Fruit fly (Drosophila melanogaster) whole organism, embryonic: ENCODE measurements around the gene sage.

Experiments
- Ada2b ChIP-seq: fragments of 200-800 bp; sonication (Bioruptor generic); IDR thresholded peaks from 2 replicates; pipeline ENCODE4 v1.3.6; 2022; ENCODE audit warnings: missing biosample characterization, missing genetic modification characterization
- CG10959 ChIP-seq: fragments of 200-800 bp; sonication (Bioruptor generic); IDR thresholded peaks from 2 replicates; pipeline ENCODE4 v1.3.6; 2022; ENCODE audit warnings: missing biosample characterization, missing genetic modification characterization
- CG11695 ChIP-seq: fragments of 200-800 bp; sonication (Bioruptor generic); IDR thresholded peaks from 3 replicates; pipeline ENCODE4 v1.3.6; 2022; ENCODE audit warnings: missing biosample characterization, missing genetic modification characterization
- CG12219 ChIP-seq: fragments of 200-800 bp; sonication (Bioruptor generic); optimal IDR thresholded peaks from 3 replicates; lab custom pipeline; 2018; ENCODE audit warnings: missing biosample characterization, mild to moderate bottlenecking, missing genetic modification characterization
- CG12391 ChIP-seq: fragments of 200-800 bp; sonication (Bioruptor generic); optimal IDR thresholded peaks from 3 replicates; lab custom pipeline; 2018; ENCODE audit warnings: missing biosample characterization, mild to moderate bottlenecking, missing genetic modification characterization, moderate library complexity
- CG13424 ChIP-seq: fragments of 200-800 bp; sonication (Bioruptor generic); optimal IDR thresholded peaks from 2 replicates; lab custom pipeline; 2019; ENCODE audit warnings: missing biosample characterization, mild to moderate bottlenecking, missing genetic modification characterization, moderate library complexity
- CG14050 ChIP-seq: fragments of 200-800 bp; sonication (Bioruptor generic); IDR thresholded peaks from 3 replicates; pipeline ENCODE4 v1.3.6; 2022; ENCODE audit warnings: missing biosample characterization, missing genetic modification characterization
- CG14667 ChIP-seq: fragments of 200-800 bp; sonication (Bioruptor generic); IDR thresholded peaks from 2 replicates; pipeline ENCODE4 v1.3.6; 2022; ENCODE audit warnings: missing biosample characterization, missing genetic modification characterization
- CG15601 ChIP-seq: fragments of 200-800 bp; sonication (Bioruptor generic); optimal IDR thresholded peaks from 3 replicates; lab custom pipeline; 2019; ENCODE audit warnings: missing biosample characterization, mild to moderate bottlenecking, missing genetic modification characterization, moderate library complexity
- CG17359 ChIP-seq: fragments of 200-800 bp; sonication (Bioruptor generic); optimal IDR thresholded peaks from 3 replicates; lab custom pipeline; 2018; ENCODE audit warnings: missing biosample characterization, mild to moderate bottlenecking, missing genetic modification characterization, moderate library complexity
- CG2678 ChIP-seq: fragments of 200-800 bp; sonication (Bioruptor generic); optimal IDR thresholded peaks from 3 replicates; lab custom pipeline; 2019; ENCODE audit warnings: missing biosample characterization, mild to moderate bottlenecking, missing genetic modification characterization, moderate library complexity
- CG2875 ChIP-seq: fragments of 200-800 bp; sonication (Bioruptor generic); optimal IDR thresholded peaks from 2 replicates; lab custom pipeline; 2017; ENCODE audit warnings: missing biosample characterization, mild to moderate bottlenecking, missing genetic modification characterization, missing genetic modification reagents
- CG30403 ChIP-seq: fragments of 200-800 bp; sonication (Bioruptor generic); optimal IDR thresholded peaks from 3 replicates; lab custom pipeline; 2016; ENCODE audit warnings: missing biosample characterization, missing genetic modification characterization
- CG31224 ChIP-seq: fragments of 200-800 bp; sonication (Bioruptor generic); IDR thresholded peaks from 2 replicates; pipeline ENCODE4 v1.3.6; 2022; ENCODE audit warnings: missing biosample characterization, missing genetic modification characterization
- CG31365 ChIP-seq: fragments of 200-800 bp; sonication (Bioruptor generic); optimal IDR thresholded peaks from 2 replicates; lab custom pipeline; 2018; ENCODE audit warnings: missing biosample characterization, mild to moderate bottlenecking, missing genetic modification characterization
- CG4617 ChIP-seq: fragments of 200-800 bp; sonication (Bioruptor generic); optimal IDR thresholded peaks from 3 replicates; lab custom pipeline; 2016; ENCODE audit warnings: missing biosample characterization, missing genetic modification characterization, borderline replicate concordance
- CG6654 ChIP-seq: fragments of 200-800 bp; sonication (Bioruptor generic); optimal IDR thresholded peaks from 2 replicates; lab custom pipeline; 2017; ENCODE audit warnings: missing biosample characterization, mild to moderate bottlenecking, missing genetic modification characterization
- CG7357 ChIP-seq: fragments of 200-800 bp; sonication (Bioruptor generic); IDR thresholded peaks from 3 replicates; pipeline ENCODE4 v1.3.6; 2022; ENCODE audit warnings: missing biosample characterization, missing genetic modification characterization
- CG9215 ChIP-seq: fragments of 200-800 bp; sonication (Bioruptor generic); IDR thresholded peaks from 2 replicates; pipeline ENCODE4 v1.3.6; 2022; ENCODE audit warnings: missing biosample characterization, missing genetic modification characterization
- D19B ChIP-seq: fragments of 200-800 bp; sonication (Bioruptor generic); optimal IDR thresholded peaks from 2 replicates; lab custom pipeline; 2017; ENCODE audit warnings: missing biosample characterization, mild to moderate bottlenecking, missing genetic modification characterization
- Deaf1 ChIP-seq: fragments of 200-800 bp; optimal IDR thresholded peaks from 3 replicates; lab custom pipeline; 2019; ENCODE audit warnings: missing biosample characterization, mild to moderate bottlenecking, missing genetic modification characterization, moderate library complexity
- Fer2 ChIP-seq: fragments of 200-800 bp; sonication (Bioruptor generic); optimal IDR thresholded peaks from 2 replicates; lab custom pipeline; 2018; ENCODE audit warnings: missing biosample characterization, mild to moderate bottlenecking, missing genetic modification characterization, moderate library complexity
- Fer3 ChIP-seq: fragments of 200-800 bp; sonication (Bioruptor generic); optimal IDR thresholded peaks from 2 replicates; lab custom pipeline; 2018; ENCODE audit warnings: missing biosample characterization, mild to moderate bottlenecking, missing genetic modification characterization, moderate library complexity
- Hr51 ChIP-seq, 2 experiments: fragments of 200-800 bp; sonication (Bioruptor generic); optimal IDR thresholded peaks; 2 replicates in 1 of 2; 3 replicates in 1 of 2; lab custom pipeline; 2016 to 2018; ENCODE audit warnings: missing biosample characterization in 2 of 2, missing genetic modification characterization in 2 of 2, mild to moderate bottlenecking in 1 of 2, moderate library complexity in 1 of 2
- Sin3A ChIP-seq: fragments of >200 bp; optimal IDR thresholded peaks from 2 replicates; lab custom pipeline; 2018
- Ssrp ChIP-seq: fragments of 200-800 bp; sonication (Bioruptor generic); optimal IDR thresholded peaks from 2 replicates; lab custom pipeline; 2018; ENCODE audit warnings: missing biosample characterization, mild to moderate bottlenecking, missing genetic modification characterization, moderate library complexity
- bab2 ChIP-seq: fragments of 200-800 bp; sonication (Bioruptor generic); optimal IDR thresholded peaks from 2 replicates; lab custom pipeline; 2016; ENCODE audit warnings: missing biosample characterization, missing genetic modification characterization
- caup ChIP-seq: fragments of 200-800 bp; sonication (Bioruptor generic); optimal IDR thresholded peaks from 3 replicates; lab custom pipeline; 2017; ENCODE audit warnings: missing biosample characterization, mild to moderate bottlenecking, missing genetic modification characterization, moderate library complexity; ENCODE audit not compliant: severe bottlenecking
- chn ChIP-seq: fragments of 200-800 bp; sonication (Bioruptor generic); optimal IDR thresholded peaks from 2 replicates; lab custom pipeline; 2016; ENCODE audit warnings: missing biosample characterization, missing genetic modification characterization
- esg ChIP-seq: fragments of 200-800 bp; sonication (Bioruptor generic); conservative IDR thresholded peaks from 2 replicates; pipeline ENCODE4 v1.3.6; 2022; ENCODE audit warnings: missing biosample characterization, missing genetic modification characterization
- fru ChIP-seq: fragments of >200 bp; optimal IDR thresholded peaks from 2 replicates; lab custom pipeline; 2017
- gem ChIP-seq: fragments of 200-800 bp; sonication (Bioruptor generic); optimal IDR thresholded peaks from 2 replicates; lab custom pipeline; 2019; ENCODE audit warnings: missing biosample characterization, mild to moderate bottlenecking, missing genetic modification characterization, moderate library complexity
- lov ChIP-seq, 2 experiments: fragments of 200-800 bp in 1 of 2; fragments of >200 bp in 1 of 2; sonication (Bioruptor generic) in 1 of 2; IDR thresholded peaks in 1 of 2; optimal IDR thresholded peaks in 1 of 2; 2 replicates in 1 of 2; 3 replicates in 1 of 2; pipeline versions ENCODE4 v1.3.6 to Lab custom; 2017 to 2022; ENCODE audit warnings: missing biosample characterization in 1 of 2, missing genetic modification characterization in 1 of 2
- luna ChIP-seq: fragments of 200-800 bp; sonication (Bioruptor generic); optimal IDR thresholded peaks from 2 replicates; lab custom pipeline; 2016; ENCODE audit warnings: missing biosample characterization, missing genetic modification characterization
- maf-S ChIP-seq: fragments of 200-800 bp; sonication (Bioruptor generic); optimal IDR thresholded peaks from 2 replicates; lab custom pipeline; 2016; ENCODE audit warnings: missing biosample characterization, missing genetic modification characterization
- onecut ChIP-seq: fragments of 200-800 bp; sonication (Bioruptor generic); IDR thresholded peaks from 2 replicates; pipeline ENCODE4 v1.3.6; 2022; ENCODE audit warnings: missing biosample characterization, missing genetic modification characterization
- org-1 ChIP-seq: fragments of 200-800 bp; sonication (Bioruptor generic); optimal IDR thresholded peaks from 2 replicates; lab custom pipeline; 2017; ENCODE audit warnings: missing biosample characterization, missing genetic modification characterization
- prd ChIP-seq, 3 experiments: fragments of >200 bp in 2 of 3; fragments of 200-800 bp in 1 of 3; sonication (Bioruptor generic) in 1 of 3; optimal IDR thresholded peaks in 2 of 3; IDR thresholded peaks in 1 of 3; 2 replicates in 2 of 3; 3 replicates in 1 of 3; pipeline versions ENCODE4 v1.3.6 to Lab custom; 2017 to 2022; ENCODE audit warnings: missing biosample characterization in 1 of 3, missing genetic modification characterization in 1 of 3
- row ChIP-seq: fragments of 200-800 bp; sonication (Bioruptor generic); IDR thresholded peaks from 3 replicates; pipeline ENCODE4 v1.3.6; 2022; ENCODE audit warnings: missing biosample characterization, missing genetic modification characterization
- run ChIP-seq: fragments of 200-800 bp; sonication (Bioruptor generic); optimal IDR thresholded peaks from 3 replicates; lab custom pipeline; 2018; ENCODE audit warnings: missing biosample characterization, mild to moderate bottlenecking, missing genetic modification characterization
- sd ChIP-seq: fragments of 200-800 bp; sonication (Bioruptor generic); optimal IDR thresholded peaks from 3 replicates; lab custom pipeline; 2018; ENCODE audit warnings: missing biosample characterization, mild to moderate bottlenecking, missing genetic modification characterization, moderate library complexity
- so ChIP-seq: fragments of 200-800 bp; sonication (Bioruptor generic); IDR thresholded peaks from 3 replicates; pipeline ENCODE4 v1.3.6; 2022; ENCODE audit warnings: missing biosample characterization, missing genetic modification characterization
- tin ChIP-seq: fragments of 200-800 bp; sonication (Bioruptor generic); optimal IDR thresholded peaks from 3 replicates; lab custom pipeline; 2016; ENCODE audit warnings: missing biosample characterization, missing genetic modification characterization
- tll ChIP-seq, 2 experiments: fragments of 200-800 bp in 1 of 2; fragments of >200 bp in 1 of 2; sonication (Bioruptor generic) in 1 of 2; optimal IDR thresholded peaks; 2 replicates each; lab custom pipeline; 2017 to 2019; ENCODE audit warnings: missing biosample characterization in 2 of 2, missing genetic modification characterization in 2 of 2, mild to moderate bottlenecking in 1 of 2, moderate library complexity in 1 of 2
- trem ChIP-seq: fragments of 200-800 bp; optimal IDR thresholded peaks from 3 replicates; lab custom pipeline; 2019; ENCODE audit warnings: missing biosample characterization, mild to moderate bottlenecking, missing genetic modification characterization, moderate library complexity
- ttk ChIP-seq: fragments of 200-800 bp; sonication (Bioruptor generic); IDR thresholded peaks from 2 replicates; pipeline ENCODE4 v2.1.2; 2022; ENCODE audit warnings: missing biosample characterization, missing genetic modification characterization
- vnd ChIP-seq: fragments of 200-800 bp; sonication (Bioruptor generic); IDR thresholded peaks from 3 replicates; pipeline ENCODE4 v1.3.6; 2022; ENCODE audit warnings: missing biosample characterization, missing genetic modification characterization; ENCODE audit not compliant: partially characterized antibody
- zf30C ChIP-seq: fragments of 200-800 bp; sonication (Bioruptor generic); optimal IDR thresholded peaks from 3 replicates; lab custom pipeline; 2018; ENCODE audit warnings: missing biosample characterization, mild to moderate bottlenecking, missing genetic modification characterization

sage gene

DNA sequence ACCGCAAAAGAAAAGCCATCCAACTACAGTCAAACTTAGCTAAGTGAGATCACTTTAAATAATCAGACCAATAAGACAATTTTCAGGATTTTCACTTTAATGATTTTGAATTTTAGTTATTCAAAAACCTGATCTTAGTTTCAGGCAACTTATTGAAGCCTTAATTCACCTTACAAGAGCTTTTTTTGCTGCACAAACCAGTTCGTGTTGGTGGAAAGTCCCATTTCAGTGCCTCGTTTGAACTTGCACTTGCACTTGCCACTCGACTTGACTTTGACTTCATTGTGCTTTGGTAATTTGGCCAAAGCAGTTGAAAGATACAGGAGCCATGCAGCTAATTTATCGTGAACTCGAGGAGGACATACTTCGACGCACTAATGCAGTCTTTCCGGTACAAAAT lies 12.4 kb downstream of the sage start, which contains the start of gene St2:
St2 (plus strand) TSS at position 301 of the 400 bp plus-strand sequence.
- TF ChIP-seq Fer2 (no peak), sd (no peak), Fer3 (tag; lab: Kevin White, UChicago) (no peak), CG14667 (GFP tag; lab: Robert Waterston, UW) (no peak), CG13424 (no peak), CG31365 (tag; lab: Kevin White, UChicago) (no peak), run (tag; lab: Kevin White, UChicago) (no peak), CG7357 (no peak), CG15601 (tag; lab: Kevin White, UChicago) (no peak), D19B (GFP tag; lab: Kevin White, UChicago) (no peak), maf-S (GFP tag; lab: Kevin White, UChicago) (no peak), zf30C (GFP tag; lab: Kevin White, UChicago) (no peak), CG17359 (no peak), CG31224 (no peak)

DNA sequence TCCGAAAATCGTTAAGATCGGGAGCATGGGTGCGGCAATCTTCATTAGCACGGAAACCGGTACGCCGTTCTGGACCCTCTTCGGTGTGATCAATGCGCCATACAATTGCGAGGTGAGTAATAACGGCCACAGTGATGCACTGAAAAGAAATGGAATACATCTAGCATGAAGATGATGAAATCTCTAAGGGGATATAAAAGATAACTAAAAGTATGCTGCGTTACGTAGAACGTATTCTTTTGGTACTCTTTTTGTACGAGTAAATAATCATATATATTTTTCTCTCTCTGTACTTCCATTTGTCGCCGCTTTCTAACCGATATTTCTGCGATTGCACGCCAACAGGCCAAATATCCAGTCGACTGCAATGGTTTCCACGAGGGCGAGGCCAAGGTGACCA lies 13.1 kb downstream of the sage start:
- 0 out of 3 replicates have a peak, but pooled peaks have one; percentile 25 for TF ChIP-seq CG11695 (GFP tag; lab: Robert Waterston, UW)
- TF ChIP-seq chn = peak; percentile 11
- TF ChIP-seq Deaf1 (tag; lab: Kevin White, UChicago) = no peak
- TF ChIP-seq Hr51 (GFP tag; optimal IDR thresholded peaks at IDR 0.05; lab: Kevin White, UChicago) = no peak
- TF ChIP-seq trem (tag; lab: Kevin White, UChicago) = peak; percentile 6
- peak; percentile 27 for TF ChIP-seq CG2875
- TF ChIP-seq CG12391 (tag; lab: Kevin White, UChicago) = peak; percentile 14
- no peak for TF ChIP-seq luna
- peak; percentile 42 for TF ChIP-seq Ssrp (tag; lab: Kevin White, UChicago)
- no peak for TF ChIP-seq lov (optimal IDR thresholded peaks at IDR 0.05; lab: Kevin White, UChicago)
- peak; percentile 51; the same call in 1 of the 3 replicates for TF ChIP-seq lov (GFP tag; IDR thresholded peaks at IDR 0.05; lab: Robert Waterston, UW)
- TF ChIP-seq onecut (GFP tag; lab: Robert Waterston, UW) = no peak
- no peak for TF ChIP-seq prd (optimal IDR thresholded peaks at IDR 0.05; lab: Kevin White, UChicago)
- TF ChIP-seq prd (GFP tag; IDR thresholded peaks at IDR 0.05; lab: Robert Waterston, UW) = peak; percentile 66
- TF ChIP-seq tll (GFP tag; optimal IDR thresholded peaks at IDR 0.05; lab: Kevin White, UChicago) = no peak
- no peak for TF ChIP-seq CG2678 (tag; lab: Kevin White, UChicago)
- TF ChIP-seq esg (GFP tag; lab: Robert Waterston, UW) = peak; percentile 19; the same call in 1 of the 2 replicates
- TF ChIP-seq CG6654 = no peak
- no peak for TF ChIP-seq CG14050
- TF ChIP-seq CG17359 = peak; percentile 46
- TF ChIP-seq ttk = 0 out of 2 replicates have a peak, but pooled peaks have one; percentile 24
- peak; percentile 20 for TF ChIP-seq CG12219 (GFP tag; lab: Kevin White, UChicago)
- no peak for TF ChIP-seq bab2 (GFP tag; lab: Kevin White, UChicago)
- TF ChIP-seq org-1 = no peak
- TF ChIP-seq CG4617 (GFP tag; lab: Kevin White, UChicago) = no peak
- peak; percentile 53 for TF ChIP-seq row (GFP tag; lab: Robert Waterston, UW)
- peak; percentile 37 for TF ChIP-seq CG30403 (GFP tag; lab: Kevin White, UChicago)
- TF ChIP-seq gem (tag; lab: Kevin White, UChicago) = peak; percentile 50
- peak; percentile 39 for TF ChIP-seq tin (GFP tag; lab: Kevin White, UChicago)
- no peak for TF ChIP-seq CG31365 (tag; lab: Kevin White, UChicago)
- TF ChIP-seq CG9215 (GFP tag; lab: Robert Waterston, UW) = 0 out of 2 replicates have a peak, but pooled peaks have one; percentile 14
- TF ChIP-seq Sin3A (lab: Kevin White, UChicago) = no peak
- peak; percentile 30; the same call in 1 of the 2 replicates for TF ChIP-seq Ada2b (GFP tag; lab: Robert Waterston, UW)
- no peak for TF ChIP-seq fru (lab: Kevin White, UChicago)
- TF ChIP-seq caup (GFP tag; lab: Kevin White, UChicago) = no peak
- TF ChIP-seq so (GFP tag; lab: Robert Waterston, UW) = peak; percentile 52; the same call in 1 of the 3 replicates
- TF ChIP-seq CG10959 (GFP tag; lab: Robert Waterston, UW) = no peak
- TF ChIP-seq vnd = no peak
